Worm (Caenorhabditis elegans): ENCODE results near the gene C23F12.4.

DNA sequence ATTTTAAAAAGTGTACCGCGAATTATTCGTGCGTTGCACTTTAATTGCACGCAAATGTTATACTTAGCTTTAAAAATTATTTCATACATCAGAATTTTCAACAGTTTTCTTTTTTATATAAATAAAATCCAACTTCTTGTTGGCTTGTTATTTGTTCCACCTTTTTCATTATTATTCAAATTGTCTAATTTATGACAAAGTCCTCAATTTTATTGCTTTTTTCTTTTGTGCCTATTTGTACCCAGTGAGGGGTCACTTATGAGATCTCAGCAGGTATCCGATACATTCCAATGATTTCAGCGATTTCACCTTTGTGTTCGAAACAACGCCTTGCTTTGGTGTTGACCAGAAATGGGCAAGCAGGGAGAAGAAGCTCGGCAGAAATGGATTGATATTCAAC, 10.3 kb downstream of the C23F12.4 start, which contains the start of gene fln-2:
- TF ChIP-seq dao-5 (tag; optimal IDR thresholded peaks at IDR 0.05) (no peak), him-1 (tag; optimal IDR thresholded peaks at IDR 0.05) (no peak), W03F9.2 (tag; optimal IDR thresholded peaks at IDR 0.05) (no peak)

All from whole organism, L4/young adult.